Fruit fly (Drosophila melanogaster) ovary, adult (tissue): ENCODE measurements around the gene CG31600.

Experiments
- CG17801 ChIP-seq: fragments of 200-800 bp; optimal IDR thresholded peaks from 2 replicates; lab custom pipeline; 2019; ENCODE audit warnings: missing biosample characterization, mild to moderate bottlenecking, missing genetic modification characterization, moderate library complexity; ENCODE audit not compliant: partially characterized antibody

The CG31600 gene

dm6 chr2L:21879411-21879810, 35.7 kb downstream of the CG31600 start:
- TF ChIP-seq CG17801 (GFP tag; lab: Kevin White, UChicago): no peak

dm6 chr2L:21877006-21877405, 38.2 kb downstream of the CG31600 start:
- TF ChIP-seq CG17801 (GFP tag; lab: Kevin White, UChicago): no peak

- TF ChIP-seq CG17801 (GFP tag; lab: Kevin White, UChicago): no peak
These were observed 41.5 kb downstream of the CG31600 start for dm6 chr2L:21873696-21874095.

dm6 chr2L:21871708-21872107, 43.5 kb downstream of the CG31600 start:
- TF ChIP-seq CG17801 (GFP tag; lab: Kevin White, UChicago): no peak

dm6 chr2L:21868712-21869280, 46.4 kb downstream of the CG31600 start:
- no peak for TF ChIP-seq CG17801 (GFP tag; lab: Kevin White, UChicago)

- TF ChIP-seq CG17801 (GFP tag; lab: Kevin White, UChicago): no peak
These were observed 47.8 kb downstream of the CG31600 start for dm6 chr2L:21867040-21867981.

- no peak for TF ChIP-seq CG17801 (GFP tag; lab: Kevin White, UChicago)
These were observed 48.8 kb downstream of the CG31600 start for dm6 chr2L:21866362-21866761.
